Fruit fly (Drosophila melanogaster) whole organism, embryonic: ENCODE measurements around the gene gro.

Experiments used
- CG1024 ChIP-seq: fragments of 200-800 bp; sonication (Bioruptor generic); IDR thresholded peaks from 2 replicates; pipeline ENCODE4 v1.3.6; 2022; ENCODE audit warnings: missing biosample characterization, missing genetic modification characterization
- CG10267 ChIP-seq: fragments of 200-800 bp; sonication (Bioruptor generic); optimal IDR thresholded peaks from 2 replicates; lab custom pipeline; 2018; ENCODE audit warnings: missing biosample characterization, mild to moderate bottlenecking, missing genetic modification characterization, moderate library complexity
- CG10321 ChIP-seq: fragments of 200-800 bp; sonication (Bioruptor generic); IDR thresholded peaks from 2 replicates; pipeline ENCODE4 v1.3.6; 2022; ENCODE audit warnings: missing biosample characterization, missing genetic modification characterization
- CG11560 ChIP-seq: fragments of 200-800 bp; sonication (Bioruptor generic); IDR thresholded peaks from 3 replicates; pipeline ENCODE4 v1.3.6; 2022; ENCODE audit warnings: missing biosample characterization, missing genetic modification characterization
- CG1233 ChIP-seq: fragments of 200-800 bp; sonication (Bioruptor generic); optimal IDR thresholded peaks from 4 replicates; lab custom pipeline; 2018; ENCODE audit warnings: missing biosample characterization, mild to moderate bottlenecking, missing genetic modification characterization
- CG12391 ChIP-seq: fragments of 200-800 bp; sonication (Bioruptor generic); optimal IDR thresholded peaks from 3 replicates; lab custom pipeline; 2018; ENCODE audit warnings: missing biosample characterization, mild to moderate bottlenecking, missing genetic modification characterization, moderate library complexity
- CG13296 ChIP-seq: fragments of 200-800 bp; sonication (Bioruptor generic); optimal IDR thresholded peaks from 3 replicates; lab custom pipeline; 2018; ENCODE audit warnings: missing biosample characterization, mild to moderate bottlenecking, missing genetic modification characterization
- CG13775 ChIP-seq: fragments of 200-800 bp; sonication (Bioruptor generic); optimal IDR thresholded peaks from 3 replicates; lab custom pipeline; 2017; ENCODE audit warnings: missing biosample characterization, mild to moderate bottlenecking, missing genetic modification characterization
- CG16813 ChIP-seq: fragments of 200-800 bp; sonication (Bioruptor generic); IDR thresholded peaks from 3 replicates; pipeline ENCODE4 v1.3.6; 2022; ENCODE audit warnings: missing biosample characterization, missing genetic modification characterization; ENCODE audit not compliant: partially characterized antibody
- CG17802 ChIP-seq: fragments of 200-800 bp; sonication (Bioruptor generic); optimal IDR thresholded peaks from 2 replicates; lab custom pipeline; 2018; ENCODE audit warnings: missing biosample characterization, mild to moderate bottlenecking, missing genetic modification characterization, moderate library complexity
- CG18599 ChIP-seq: fragments of 200-800 bp; sonication (Bioruptor generic); optimal IDR thresholded peaks from 3 replicates; lab custom pipeline; 2017; ENCODE audit warnings: missing biosample characterization, missing genetic modification characterization, mild to moderate bottlenecking, moderate library complexity, missing genetic modification reagents
- CG2889 ChIP-seq: fragments of 200-800 bp; sonication (Bioruptor generic); IDR thresholded peaks from 3 replicates; pipeline ENCODE4 v1.3.6; 2022; ENCODE audit warnings: missing biosample characterization, missing genetic modification characterization
- CG31388 ChIP-seq: fragments of 200-800 bp; sonication (Bioruptor generic); optimal IDR thresholded peaks from 2 replicates; lab custom pipeline; 2016; ENCODE audit warnings: missing biosample characterization, missing genetic modification characterization
- CG32772 ChIP-seq: fragments of 200-800 bp; sonication (Bioruptor generic); IDR thresholded peaks from 2 replicates; pipeline ENCODE4 v1.3.6; 2022; ENCODE audit warnings: missing biosample characterization, missing genetic modification characterization
- CG3281 ChIP-seq: fragments of 200-800 bp; sonication (Bioruptor generic); optimal IDR thresholded peaks from 3 replicates; lab custom pipeline; 2017; ENCODE audit warnings: missing biosample characterization, mild to moderate bottlenecking, missing genetic modification characterization
- CG3407 ChIP-seq: fragments of 200-800 bp; sonication (Bioruptor generic); optimal IDR thresholded peaks from 2 replicates; lab custom pipeline; 2018; ENCODE audit warnings: missing biosample characterization, mild to moderate bottlenecking, missing genetic modification characterization
- CG34376 ChIP-seq: fragments of 200-800 bp; sonication (Bioruptor generic); optimal IDR thresholded peaks from 2 replicates; lab custom pipeline; 2018; ENCODE audit warnings: missing biosample characterization, mild to moderate bottlenecking, missing genetic modification characterization
- CG6175 ChIP-seq: fragments of 200-800 bp; sonication (Bioruptor generic); IDR thresholded peaks from 3 replicates; pipeline ENCODE4 v1.3.6; 2022; ENCODE audit warnings: missing biosample characterization, missing genetic modification characterization
- CG6689 ChIP-seq: fragments of 200-800 bp; sonication (Bioruptor generic); IDR thresholded peaks from 2 replicates; pipeline ENCODE4 v1.3.6; 2022; ENCODE audit warnings: missing biosample characterization, missing genetic modification characterization
- CG9215 ChIP-seq: fragments of 200-800 bp; sonication (Bioruptor generic); IDR thresholded peaks from 2 replicates; pipeline ENCODE4 v1.3.6; 2022; ENCODE audit warnings: missing biosample characterization, missing genetic modification characterization
- Drgx ChIP-seq: fragments of 200-800 bp; sonication (Bioruptor generic); IDR thresholded peaks from 2 replicates; pipeline ENCODE4 v1.3.6; 2022; ENCODE audit warnings: missing biosample characterization, missing genetic modification characterization
- ERR ChIP-seq: fragments of 200-800 bp; sonication (Bioruptor generic); optimal IDR thresholded peaks from 2 replicates; lab custom pipeline; 2016; ENCODE audit warnings: missing biosample characterization, missing genetic modification characterization
- Eip74EF ChIP-seq, 2 experiments: fragments of 200-800 bp in 1 of 2; fragments of >200 bp in 1 of 2; sonication (Bioruptor generic) in 1 of 2; optimal IDR thresholded peaks; 2 replicates each; lab custom pipeline; 2017 to 2019; ENCODE audit warnings: missing biosample characterization in 2 of 2, missing genetic modification characterization in 2 of 2, mild to moderate bottlenecking in 1 of 2, moderate library complexity in 1 of 2
- Ets65A ChIP-seq: fragments of 200-800 bp; sonication (Bioruptor generic); peaks from one replicate; lab custom pipeline; 2016; ENCODE audit warnings: missing biosample characterization, missing genetic modification characterization
- HmgD ChIP-seq: fragments of 200-800 bp; sonication (Bioruptor generic); optimal IDR thresholded peaks from 3 replicates; lab custom pipeline; 2016; ENCODE audit warnings: missing biosample characterization, missing genetic modification characterization
- NC2β ChIP-seq: fragments of 200-800 bp; sonication (Bioruptor generic); optimal IDR thresholded peaks from 2 replicates; lab custom pipeline; 2016; ENCODE audit warnings: missing biosample characterization, missing genetic modification characterization
- Neu2 ChIP-seq: fragments of 200-800 bp; sonication (Bioruptor generic); optimal IDR thresholded peaks from 3 replicates; lab custom pipeline; 2016; ENCODE audit warnings: missing biosample characterization, missing genetic modification characterization, borderline replicate concordance
- Optix ChIP-seq: fragments of 200-800 bp; sonication (Bioruptor generic); IDR thresholded peaks from 3 replicates; pipeline ENCODE4 v1.3.6; 2022; ENCODE audit warnings: missing biosample characterization, missing genetic modification characterization
- Ptx1 ChIP-seq: fragments of 200-800 bp; sonication (Bioruptor generic); IDR thresholded peaks from 2 replicates; pipeline ENCODE4 v1.3.6; 2022; ENCODE audit warnings: missing biosample characterization, missing genetic modification characterization
- ap ChIP-seq: fragments of 200-800 bp; sonication (Bioruptor generic); IDR thresholded peaks from 2 replicates; pipeline ENCODE4 v1.3.6; 2022; ENCODE audit warnings: missing biosample characterization, missing genetic modification characterization
- corto ChIP-seq: fragments of 200-800 bp; sonication (Bioruptor generic); optimal IDR thresholded peaks from 2 replicates; lab custom pipeline; 2016; ENCODE audit warnings: missing biosample characterization, mild to moderate bottlenecking, missing genetic modification characterization, moderate library complexity
- crc ChIP-seq: fragments of 200-800 bp; sonication (Bioruptor generic); optimal IDR thresholded peaks from 2 replicates; lab custom pipeline; 2016; ENCODE audit warnings: missing biosample characterization, missing genetic modification characterization
- dan ChIP-seq: fragments of 200-800 bp; sonication (Bioruptor generic); IDR thresholded peaks from 2 replicates; pipeline ENCODE4 v1.3.6; 2022; ENCODE audit warnings: missing biosample characterization, missing genetic modification characterization
- esg ChIP-seq: fragments of 200-800 bp; sonication (Bioruptor generic); conservative IDR thresholded peaks from 2 replicates; pipeline ENCODE4 v1.3.6; 2022; ENCODE audit warnings: missing biosample characterization, missing genetic modification characterization
- eve ChIP-seq, 2 experiments: fragments of >200 bp; optimal IDR thresholded peaks; 2 replicates each; lab custom pipeline; 2017; ENCODE audit warnings: missing biosample characterization in 2 of 2, missing genetic modification characterization in 2 of 2
- gfzf ChIP-seq: fragments of 200-800 bp; sonication (Bioruptor generic); optimal IDR thresholded peaks from 2 replicates; lab custom pipeline; 2016; ENCODE audit warnings: missing biosample characterization, mild to moderate bottlenecking, missing genetic modification characterization, moderate library complexity
- hbn ChIP-seq: fragments of 200-800 bp; sonication (Bioruptor generic); IDR thresholded peaks from 2 replicates; pipeline ENCODE4 v1.3.6; 2022; ENCODE audit warnings: missing biosample characterization, missing genetic modification characterization; ENCODE audit not compliant: partially characterized antibody
- jing ChIP-seq: fragments of 200-800 bp; sonication (Bioruptor generic); optimal IDR thresholded peaks from 2 replicates; lab custom pipeline; 2018; ENCODE audit warnings: missing biosample characterization, mild to moderate bottlenecking, missing genetic modification characterization
- lmd ChIP-seq: fragments of 200-800 bp; sonication (Bioruptor generic); IDR thresholded peaks from 2 replicates; pipeline ENCODE4 v1.3.6; 2022; ENCODE audit warnings: missing biosample characterization, missing genetic modification characterization
- mirr ChIP-seq: fragments of 200-800 bp; sonication (Bioruptor generic); optimal IDR thresholded peaks from 3 replicates; lab custom pipeline; 2018; ENCODE audit warnings: missing biosample characterization, mild to moderate bottlenecking, missing genetic modification characterization
- nmo ChIP-seq: fragments of 200-800 bp; sonication (Bioruptor generic); optimal IDR thresholded peaks from 2 replicates; lab custom pipeline; 2018; ENCODE audit warnings: missing biosample characterization, mild to moderate bottlenecking, missing genetic modification characterization, moderate library complexity
- p53 ChIP-seq: fragments of 200-800 bp; sonication (Bioruptor generic); optimal IDR thresholded peaks from 2 replicates; lab custom pipeline; 2016; ENCODE audit warnings: missing biosample characterization, missing genetic modification characterization
- pho ChIP-seq: fragments of 200-800 bp; sonication (Bioruptor generic); optimal IDR thresholded peaks from 2 replicates; lab custom pipeline; 2016; ENCODE audit warnings: missing biosample characterization, missing genetic modification characterization
- row ChIP-seq: fragments of 200-800 bp; sonication (Bioruptor generic); IDR thresholded peaks from 3 replicates; pipeline ENCODE4 v1.3.6; 2022; ENCODE audit warnings: missing biosample characterization, missing genetic modification characterization
- slbo ChIP-seq: fragments of 200-800 bp; sonication (Bioruptor generic); IDR thresholded peaks from 2 replicates; pipeline ENCODE4 v1.3.6; 2022; ENCODE audit warnings: missing biosample characterization, missing genetic modification characterization
- sr ChIP-seq: fragments of 200-800 bp; sonication (Bioruptor generic); IDR thresholded peaks from 3 replicates; pipeline ENCODE4 v1.3.6; 2022; ENCODE audit warnings: missing biosample characterization, missing genetic modification characterization
- tin ChIP-seq: fragments of 200-800 bp; sonication (Bioruptor generic); optimal IDR thresholded peaks from 3 replicates; lab custom pipeline; 2016; ENCODE audit warnings: missing biosample characterization, missing genetic modification characterization
- tio ChIP-seq: fragments of 200-800 bp; sonication (Bioruptor generic); optimal IDR thresholded peaks from 2 replicates; lab custom pipeline; 2017; ENCODE audit warnings: missing biosample characterization, missing genetic modification characterization, inconsistent platforms

Gene gro

dm6 chr3R:26017771-26018731 lies 23.5 kb upstream of the gro start (continued):
- TF ChIP-seq CG3407 (GFP tag; lab: Kevin White, UChicago), result peak; percentile 79
- peak; percentile 86 for TF ChIP-seq CG1233
- TF ChIP-seq CG31388 (GFP tag; lab: Kevin White, UChicago), result peak; percentile 4
- no peak for TF ChIP-seq pho
- peak; percentile 34 for TF ChIP-seq jing (GFP tag; lab: Kevin White, UChicago)
- TF ChIP-seq CG11560 (tag; lab: Robert Waterston, UW), result no peak
- peak; percentile 94 for TF ChIP-seq CG12391 (tag; lab: Kevin White, UChicago)
- TF ChIP-seq sr (GFP tag; lab: Robert Waterston, UW), result no peak
- 0 out of 2 replicates have a peak, but pooled peaks have one; percentile 61 for TF ChIP-seq dan (GFP tag; lab: Robert Waterston, UW)
- no peak for TF ChIP-seq slbo (GFP tag; lab: Robert Waterston, UW)
- no peak for TF ChIP-seq NC2β (GFP tag; lab: Kevin White, UChicago)
- TF ChIP-seq CG34376 (GFP tag; lab: Kevin White, UChicago), result no peak
- TF ChIP-seq tio (GFP tag; lab: Kevin White, UChicago), result peak; percentile 79
- no peak for TF ChIP-seq Optix
- TF ChIP-seq ap, result peak; percentile 60
- TF ChIP-seq CG16813, result no peak
- no peak for TF ChIP-seq gfzf
- TF ChIP-seq CG9215, result no peak
- peak; percentile 66 for TF ChIP-seq corto (GFP tag; lab: Kevin White, UChicago)
- TF ChIP-seq nmo (GFP tag; lab: Kevin White, UChicago), result peak; percentile 94
- TF ChIP-seq Drgx, result peak; percentile 28; the same call in 1 of the 2 replicates
- TF ChIP-seq CG6175 (GFP tag; lab: Robert Waterston, UW), result no peak
- no peak for TF ChIP-seq p53 (GFP tag; lab: Kevin White, UChicago)
- TF ChIP-seq CG1024 (GFP tag; lab: Robert Waterston, UW), result no peak
- TF ChIP-seq CG18599 (GFP tag; lab: Kevin White, UChicago), result peak; percentile 69
- TF ChIP-seq CG6689 (GFP tag; lab: Robert Waterston, UW), result peak; percentile 87
- peak; percentile 65 for TF ChIP-seq Ets65A (GFP tag; lab: Kevin White, UChicago)
- no peak for TF ChIP-seq crc
- peak; percentile 73 for TF ChIP-seq Ptx1 (GFP tag; lab: Robert Waterston, UW)
- peak; percentile 58 for TF ChIP-seq esg
- TF ChIP-seq CG10267 (tag; lab: Kevin White, UChicago), result peak; percentile 93
- peak; percentile 10 for TF ChIP-seq CG17802 (tag; lab: Kevin White, UChicago)
- TF ChIP-seq HmgD (GFP tag; lab: Kevin White, UChicago), result no peak
- no peak for TF ChIP-seq ERR (GFP tag; lab: Kevin White, UChicago)
- TF ChIP-seq CG2889, result no peak
- peak; percentile 32 for TF ChIP-seq CG13296 (GFP tag; lab: Kevin White, UChicago)
- no peak for TF ChIP-seq hbn (GFP tag; lab: Robert Waterston, UW)
- TF ChIP-seq CG13775, result peak; percentile 88
- peak; percentile 65; the same call in 1 of the 2 replicates for TF ChIP-seq lmd
- peak in 1 of 2 experiments; percentile 73 for TF ChIP-seq Eip74EF (GFP tag; optimal IDR thresholded peaks at IDR 0.05; lab: Kevin White, UChicago)
- peak; percentile 61 for TF ChIP-seq CG32772 (GFP tag; lab: Robert Waterston, UW)
- TF ChIP-seq row, result peak; percentile 72
- peak; percentile 70 for TF ChIP-seq tin (GFP tag; lab: Kevin White, UChicago)
- no peak for TF ChIP-seq eve (GFP tag; optimal IDR thresholded peaks at IDR 0.05; lab: Kevin White, UChicago)
- TF ChIP-seq CG10321 (GFP tag; lab: Robert Waterston, UW), result peak; percentile 29; the same call in 1 of the 2 replicates
- no peak for TF ChIP-seq mirr (GFP tag; lab: Kevin White, UChicago)
- TF ChIP-seq CG3281 (GFP tag; lab: Kevin White, UChicago), result peak; percentile 37
- no peak for TF ChIP-seq Neu2 (GFP tag; lab: Kevin White, UChicago)
